Fruit fly (Drosophila melanogaster): ENCODE data around the gene Setx.

Setx gene

DNA sequence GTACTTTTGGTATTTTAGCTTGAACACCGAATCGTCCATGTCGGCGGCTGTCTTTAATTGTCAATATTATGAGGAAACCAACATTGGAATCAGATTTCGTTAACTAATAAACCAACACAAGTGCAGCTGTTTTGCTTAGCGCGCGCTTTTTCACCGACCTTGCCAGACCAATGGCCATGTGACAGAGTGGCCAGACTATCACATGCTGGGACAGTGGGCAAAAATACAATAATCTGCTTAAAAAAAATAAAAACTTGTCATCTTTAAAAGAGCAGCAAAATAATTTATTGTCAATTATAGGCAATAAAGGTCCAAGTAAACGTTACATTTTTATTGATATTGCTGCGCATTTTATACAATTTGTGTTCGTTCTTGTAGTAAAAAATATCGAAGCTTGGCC, 38.5 kb upstream of the Setx start, which contains the start of gene RecQ4:
TSS of gene RecQ4 (minus strand) at position 161 of the 400 bp plus-strand sequence.
- TF ChIP-seq foxo (GFP tag; optimal IDR thresholded peaks at IDR 0.05), result peak in 1 of 2 experiments; percentile 13
- peak; percentile 14 for TF ChIP-seq rgr (GFP tag; optimal IDR thresholded peaks at IDR 0.05)
- TF ChIP-seq woc (GFP tag; optimal IDR thresholded peaks at IDR 0.05), result peak; percentile 9
- TF ChIP-seq dsf (GFP tag; optimal IDR thresholded peaks at IDR 0.05; ENCODE audit: borderline replicate concordance), result no peak
- TF ChIP-seq dl (GFP tag; optimal IDR thresholded peaks at IDR 0.05; ENCODE audit: insufficient read depth in 1 of 2, partially characterized antibody in 2 of 2), result peak in 1 of 2 experiments; percentile 4
- TF ChIP-seq ey (GFP tag; optimal IDR thresholded peaks at IDR 0.05), result peak; percentile 9
- no peak for TF ChIP-seq Jra (GFP tag; optimal IDR thresholded peaks at IDR 0.05)

DNA sequence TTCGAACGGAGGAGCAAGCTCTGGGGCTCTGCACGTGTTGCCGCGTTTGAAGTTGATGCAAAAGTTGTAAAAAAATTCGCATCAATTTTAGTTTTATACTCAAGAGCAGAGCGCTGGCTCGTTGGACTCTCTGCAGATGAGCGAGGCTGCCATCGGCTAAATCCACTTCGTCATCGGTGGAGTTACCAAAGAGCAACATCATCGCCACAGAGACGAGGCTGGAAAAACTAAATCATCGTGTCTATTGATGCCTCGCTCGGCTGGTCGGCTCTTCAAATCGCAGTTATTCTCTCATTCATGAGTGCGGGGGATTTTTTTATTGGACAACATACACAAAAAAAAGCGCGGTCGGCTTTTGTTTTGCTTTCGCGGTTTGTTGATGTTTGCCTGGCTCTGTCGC, 28.1 kb upstream of the Setx start, which contains the start of gene CG13675:
TSS of gene CG13675 (minus strand) at position 83 of the 400 bp plus-strand sequence.
- TF ChIP-seq brk (GFP tag; optimal IDR thresholded peaks at IDR 0.05) (no peak), ey (GFP tag; optimal IDR thresholded peaks at IDR 0.05) (no peak), Rel (GFP tag; optimal IDR thresholded peaks at IDR 0.05) (no peak), Rel (tag; optimal IDR thresholded peaks at IDR 0.05) (peak; percentile 3), dmrt93B (GFP tag; optimal IDR thresholded peaks at IDR 0.05) (no peak)

DNA sequence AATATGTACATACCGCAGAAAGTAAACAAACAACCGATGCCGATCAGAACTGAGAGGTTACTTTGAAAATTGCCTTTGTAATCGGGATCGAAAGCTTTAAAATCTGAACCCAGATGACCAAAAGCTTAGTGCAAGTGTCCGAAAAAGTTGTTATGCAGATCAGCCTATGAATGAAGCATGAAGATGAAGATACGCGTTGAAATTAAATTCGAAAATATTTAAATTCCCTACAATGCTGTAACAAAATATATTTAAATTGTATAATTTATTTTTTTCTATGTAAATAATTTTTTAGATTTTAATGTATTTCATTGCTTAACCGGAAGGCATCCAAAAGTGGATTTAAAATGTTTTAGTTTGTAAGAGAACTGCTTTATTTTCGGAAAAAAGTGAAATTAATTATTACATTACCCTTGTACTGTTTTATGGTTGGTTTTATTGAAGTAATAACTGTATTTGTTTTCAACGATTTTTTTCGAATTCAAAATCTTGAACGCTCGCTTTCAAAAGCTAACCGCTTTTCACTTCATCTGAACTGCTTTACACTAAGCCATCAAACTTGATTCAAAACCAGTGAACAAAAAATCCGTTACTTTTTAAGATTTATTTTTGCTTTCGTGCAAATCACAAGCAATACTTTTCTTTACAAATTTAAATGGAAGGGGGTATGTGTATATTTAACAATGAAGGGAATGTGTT, 22.6 kb upstream of the Setx start, which contains the start of gene CG43886:
TSS of gene CG43886 (minus strand) at position 51 of the 699 bp plus-strand sequence.
- TF ChIP-seq ey (GFP tag; optimal IDR thresholded peaks at IDR 0.05), result no peak
- no peak for TF ChIP-seq CG32264 (GFP tag; optimal IDR thresholded peaks at IDR 0.05)
- TF ChIP-seq Abd-B (GFP tag; optimal IDR thresholded peaks at IDR 0.05), result no peak
- no peak for TF ChIP-seq pan (optimal IDR thresholded peaks at IDR 0.05)
- TF ChIP-seq CG9705 (GFP tag; optimal IDR thresholded peaks at IDR 0.05), result no peak
- peak in 1 of 2 experiments; percentile 23 for TF ChIP-seq dl (GFP tag; optimal IDR thresholded peaks at IDR 0.05; ENCODE audit: insufficient read depth in 1 of 2, partially characterized antibody in 2 of 2)
- peak; percentile 52 for TF ChIP-seq Dif (GFP tag; optimal IDR thresholded peaks at IDR 0.05; ENCODE audit: partially characterized antibody)
- no peak for TF ChIP-seq tai (GFP tag; optimal IDR thresholded peaks at IDR 0.05)
- TF ChIP-seq usp (GFP tag; optimal IDR thresholded peaks at IDR 0.05), result no peak
- TF ChIP-seq Hr78 (GFP tag; optimal IDR thresholded peaks at IDR 0.05), result no peak
- no peak for TF ChIP-seq Dfd (GFP tag; optimal IDR thresholded peaks at IDR 0.05)

DNA sequence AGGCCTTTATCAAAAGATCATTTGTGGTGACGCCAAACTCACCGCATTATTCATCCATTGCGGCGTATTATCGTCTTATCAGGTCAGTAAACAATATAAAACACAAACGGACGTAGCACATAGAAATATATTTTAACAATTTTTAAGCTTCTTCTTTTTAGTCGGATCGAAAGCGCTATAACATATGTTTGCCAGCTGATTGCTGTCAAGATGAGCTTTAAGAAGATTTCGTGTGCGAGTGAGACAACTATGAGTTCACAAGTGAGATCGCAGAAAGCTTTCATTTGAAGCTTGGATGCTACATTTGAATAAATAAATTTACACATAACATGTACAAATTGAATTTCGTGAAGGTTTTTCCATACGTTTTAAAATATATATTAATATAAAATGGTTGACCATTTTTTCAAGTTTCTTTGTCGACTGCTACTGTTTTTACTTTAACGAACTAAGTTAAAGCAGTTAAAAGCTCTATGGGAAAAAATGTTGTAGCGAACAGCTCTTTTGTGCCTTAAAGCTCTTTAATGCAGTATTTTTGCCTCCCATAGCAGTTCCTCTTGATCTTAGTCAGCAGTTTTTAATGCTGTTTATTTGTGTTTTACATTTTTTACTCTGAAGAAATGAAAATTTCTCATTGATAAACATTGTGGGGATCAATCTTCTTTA, 21.6 kb upstream of the Setx start, which contains the start of gene CG42445:
TSS of gene CG42445 (minus strand) at position 186 of the 666 bp plus-strand sequence.
- TF ChIP-seq Hr83 (GFP tag; optimal IDR thresholded peaks at IDR 0.05; ENCODE audit: poor library complexity, severe bottlenecking) (no peak), Dif (GFP tag; optimal IDR thresholded peaks at IDR 0.05; ENCODE audit: partially characterized antibody) (peak; percentile 65), pan (optimal IDR thresholded peaks at IDR 0.05) (no peak), brk (GFP tag; optimal IDR thresholded peaks at IDR 0.05) (peak; percentile 40), sage (GFP tag; optimal IDR thresholded peaks at IDR 0.05) (peak; percentile 62), CrebA (GFP tag; optimal IDR thresholded peaks at IDR 0.05; ENCODE audit: borderline replicate concordance) (peak; percentile 10), Vsx2 (GFP tag; optimal IDR thresholded peaks at IDR 0.05; ENCODE audit: partially characterized antibody) (peak; percentile 6)

DNA sequence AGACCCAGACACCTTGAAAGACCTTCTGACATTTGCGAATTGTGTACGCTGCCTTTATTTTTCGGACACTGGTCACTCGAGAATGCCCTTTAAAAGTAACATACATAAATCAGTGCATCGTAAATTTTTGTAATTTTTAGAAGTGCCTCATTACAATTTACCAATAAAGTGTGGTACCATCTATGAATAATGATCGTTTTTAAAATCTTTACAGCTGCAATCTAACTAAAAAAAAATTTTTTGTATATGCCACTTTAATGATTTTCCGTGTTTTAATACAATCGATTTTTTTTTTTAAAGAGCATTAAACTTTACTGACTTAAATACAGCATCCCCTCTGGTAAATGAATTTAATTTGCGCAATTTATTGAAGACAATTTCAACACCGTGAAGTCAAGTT, 19.8 kb upstream of the Setx start:
- TF ChIP-seq dl (GFP tag; optimal IDR thresholded peaks at IDR 0.05; ENCODE audit: insufficient read depth in 1 of 2, partially characterized antibody in 2 of 2), result no peak
- no peak for TF ChIP-seq Vsx2 (GFP tag; optimal IDR thresholded peaks at IDR 0.05; ENCODE audit: partially characterized antibody)
- peak; percentile 13 for TF ChIP-seq dmrt93B (GFP tag; optimal IDR thresholded peaks at IDR 0.05)
- peak; percentile 78 for TF ChIP-seq fru (GFP tag; optimal IDR thresholded peaks at IDR 0.05)
- no peak for TF ChIP-seq GATAd (GFP tag; optimal IDR thresholded peaks at IDR 0.05)
- no peak for TF ChIP-seq Dif (GFP tag; optimal IDR thresholded peaks at IDR 0.05; ENCODE audit: partially characterized antibody)
- TF ChIP-seq usp (GFP tag; optimal IDR thresholded peaks at IDR 0.05), result no peak
- peak; percentile 5 for TF ChIP-seq Jra (GFP tag; optimal IDR thresholded peaks at IDR 0.05)
- TF ChIP-seq h (GFP tag; optimal IDR thresholded peaks at IDR 0.05), result peak; percentile 79
- no peak for TF ChIP-seq Dfd (GFP tag; optimal IDR thresholded peaks at IDR 0.05)
- TF ChIP-seq HLH106 (tag; optimal IDR thresholded peaks at IDR 0.05), result peak; percentile 70
- peak; percentile 72 for TF ChIP-seq ey (GFP tag; optimal IDR thresholded peaks at IDR 0.05)
- no peak for TF ChIP-seq Hnf4 (GFP tag; optimal IDR thresholded peaks at IDR 0.05)
- TF ChIP-seq Hr83 (GFP tag; optimal IDR thresholded peaks at IDR 0.05; ENCODE audit: poor library complexity, severe bottlenecking), result no peak
- no peak for TF ChIP-seq Hr78 (GFP tag; optimal IDR thresholded peaks at IDR 0.05)
- peak; percentile 52 for TF ChIP-seq psq (GFP tag; optimal IDR thresholded peaks at IDR 0.05)
- no peak for TF ChIP-seq sv (GFP tag; optimal IDR thresholded peaks at IDR 0.05)
- TF ChIP-seq tai (GFP tag; optimal IDR thresholded peaks at IDR 0.05), result peak; percentile 41
- TF ChIP-seq Myc (optimal IDR thresholded peaks at IDR 0.05), result no peak
- peak; percentile 19 for TF ChIP-seq brk (GFP tag; optimal IDR thresholded peaks at IDR 0.05)
- TF ChIP-seq sage (GFP tag; optimal IDR thresholded peaks at IDR 0.05), result peak; percentile 51
- TF ChIP-seq foxo (GFP tag; optimal IDR thresholded peaks at IDR 0.05), result peak in 1 of 2 experiments; percentile 67
- TF ChIP-seq CrebA (GFP tag; optimal IDR thresholded peaks at IDR 0.05; ENCODE audit: borderline replicate concordance), result no peak
- peak; percentile 62 for TF ChIP-seq br (GFP tag; optimal IDR thresholded peaks at IDR 0.05)
- no peak for TF ChIP-seq Abd-B (GFP tag; optimal IDR thresholded peaks at IDR 0.05)
- peak; percentile 12 for TF ChIP-seq CG32264 (GFP tag; optimal IDR thresholded peaks at IDR 0.05)
- TF ChIP-seq N (GFP tag; optimal IDR thresholded peaks at IDR 0.05), result no peak
- peak; percentile 68 for TF ChIP-seq Sp1 (GFP tag; optimal IDR thresholded peaks at IDR 0.05)
- no peak for TF ChIP-seq pan (optimal IDR thresholded peaks at IDR 0.05)
- TF ChIP-seq dsf (GFP tag; optimal IDR thresholded peaks at IDR 0.05; ENCODE audit: borderline replicate concordance), result no peak
